Worm (Caenorhabditis elegans) whole organism, early embryonic: ENCODE data around the gene Y71H2B.8.
A peak's percentile ranks its signal among the peaks of the same experiment; 100 is the strongest.

Experiments
- B0310.2 ChIP-seq: sonication (generic microtip); optimal IDR thresholded peaks from 2 replicates; lab custom pipeline; 2016; ENCODE audit warnings: mild to moderate bottlenecking, missing genetic modification characterization, missing compliant biosample characterization
- F13C5.2 ChIP-seq: sonication (generic microtip); optimal IDR thresholded peaks from 2 replicates; lab custom pipeline; 2017; ENCODE audit warnings: mild to moderate bottlenecking, missing genetic modification characterization, inconsistent platforms, missing compliant biosample characterization
- aly-1 ChIP-seq: sonication (generic microtip); optimal IDR thresholded peaks from 2 replicates; lab custom pipeline; 2016; ENCODE audit warnings: missing genetic modification characterization, missing compliant biosample characterization
- ama-1 ChIP-seq: fragments of 150-350 bp; optimal IDR thresholded peaks from 2 replicates; lab custom pipeline; 2014
- ceh-13 ChIP-seq: fragments of 200-800 bp; sonication (Bioruptor generic); optimal IDR thresholded peaks from 2 replicates; lab custom pipeline; 2018; ENCODE audit warnings: mild to moderate bottlenecking, missing genetic modification characterization, missing compliant biosample characterization
- ceh-36 ChIP-seq: sonication (generic microtip); optimal IDR thresholded peaks from 2 replicates; lab custom pipeline; 2016; ENCODE audit warnings: missing genetic modification characterization, inconsistent platforms, missing compliant biosample characterization
- ets-7 ChIP-seq: sonication (generic microtip); optimal IDR thresholded peaks from 2 replicates; lab custom pipeline; 2016; ENCODE audit warnings: missing genotype, missing genetic modification characterization, missing compliant biosample characterization
- flt-1 ChIP-seq: fragments of 200-800 bp; sonication (Bioruptor generic); IDR thresholded peaks from 2 replicates; pipeline ENCODE4 v1.3.6; 2022; ENCODE audit warnings: missing genetic modification characterization, missing compliant biosample characterization
- hmbx-1 ChIP-seq: sonication (generic microtip); optimal IDR thresholded peaks from 2 replicates; lab custom pipeline; 2016; ENCODE audit warnings: mild to moderate bottlenecking, missing genetic modification characterization, missing compliant biosample characterization
- hmg-4 ChIP-seq: fragments of 200-800 bp; sonication (Bioruptor generic); optimal IDR thresholded peaks from 2 replicates; lab custom pipeline; 2018; ENCODE audit warnings: mild to moderate bottlenecking, missing genetic modification characterization, missing compliant biosample characterization
- hnd-1 ChIP-seq: sonication (generic microtip); optimal IDR thresholded peaks from 2 replicates; lab custom pipeline; 2016; ENCODE audit warnings: missing genetic modification characterization, missing compliant biosample characterization
- pes-1 ChIP-seq: fragments of 200-800 bp; sonication (Bioruptor generic); IDR thresholded peaks from 2 replicates; pipeline ENCODE4 v1.3.6; 2022; ENCODE audit warnings: missing genetic modification reagents, missing genetic modification characterization, missing compliant biosample characterization
- scrt-1 ChIP-seq: fragments of 200-800 bp; sonication (Bioruptor generic); IDR thresholded peaks from 2 replicates; pipeline ENCODE4 v1.3.6; 2022; ENCODE audit warnings: missing genetic modification characterization, missing compliant biosample characterization
- sea-1 ChIP-seq: fragments of 200-800 bp; sonication (Bioruptor generic); conservative IDR thresholded peaks from 2 replicates; pipeline ENCODE4 v1.3.6; 2022; ENCODE audit warnings: missing genetic modification characterization, missing compliant biosample characterization
- tbx-11 ChIP-seq: fragments of 200-800 bp; sonication (Bioruptor generic); IDR thresholded peaks from 2 replicates; pipeline ENCODE4 v1.3.6; 2022; ENCODE audit warnings: missing genetic modification characterization, missing compliant biosample characterization
- tbx-37 ChIP-seq: fragments of 200-800 bp; sonication (Bioruptor generic); conservative IDR thresholded peaks from 2 replicates; pipeline ENCODE4 v1.3.6; 2022; ENCODE audit warnings: missing genetic modification reagents, missing genetic modification characterization, missing compliant biosample characterization
- tra-4 ChIP-seq: sonication (generic microtip); optimal IDR thresholded peaks from 2 replicates; lab custom pipeline; 2017; ENCODE audit warnings: missing genetic modification characterization, missing compliant biosample characterization

Y71H2B.8 gene

DNA sequence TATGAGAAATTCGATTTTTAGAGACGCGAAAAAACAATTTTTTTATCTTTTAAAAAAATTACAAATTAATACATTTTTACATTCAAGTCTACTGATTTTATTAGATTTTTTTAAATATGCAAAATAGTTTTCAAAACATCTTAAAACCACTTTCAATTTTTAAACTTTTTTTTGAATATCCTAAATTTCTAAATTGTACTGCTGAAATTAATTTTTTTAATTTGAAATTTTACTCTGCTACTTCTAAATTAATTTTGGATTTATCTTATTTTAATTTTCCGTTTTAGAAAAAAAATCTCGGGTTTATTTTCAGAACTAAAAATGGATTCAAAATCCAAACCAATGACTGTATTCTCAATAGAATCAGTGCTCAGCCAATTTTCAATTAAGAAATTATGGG lies at the start of gene Y71H2B.8:
Gene Y71H2B.8 (plus strand): TSS at position 301 of the 400 bp plus-strand sequence.
- TF ChIP-seq ceh-36 (tag; lab: Kevin White, UChicago): no peak
- TF ChIP-seq B0310.2 (tag; lab: Kevin White, UChicago): no peak
- TF ChIP-seq tra-4 (tag; lab: Kevin White, UChicago): no peak
- TF ChIP-seq hnd-1 (tag; lab: Kevin White, UChicago): no peak
- TF ChIP-seq tbx-37 (GFP tag; lab: Robert Waterston, UW): no peak
- TF ChIP-seq ceh-13 (GFP tag; lab: Kevin White, UChicago): no peak
- no peak for TF ChIP-seq ets-7
- no peak for TF ChIP-seq F13C5.2 (tag; lab: Kevin White, UChicago)
- no peak for TF ChIP-seq tbx-11 (GFP tag; lab: Robert Waterston, UW)
- TF ChIP-seq ama-1 (lab: Kevin White, UChicago): no peak
- TF ChIP-seq scrt-1 (GFP tag; lab: Robert Waterston, UW): no peak
- no peak for TF ChIP-seq hmbx-1 (tag; lab: Kevin White, UChicago)
- TF ChIP-seq hmg-4 (GFP tag; lab: Kevin White, UChicago): no peak
- TF ChIP-seq flt-1 (GFP tag; lab: Robert Waterston, UW): no peak
- TF ChIP-seq aly-1 (tag; lab: Kevin White, UChicago): no peak
- TF ChIP-seq pes-1: no peak

DNA sequence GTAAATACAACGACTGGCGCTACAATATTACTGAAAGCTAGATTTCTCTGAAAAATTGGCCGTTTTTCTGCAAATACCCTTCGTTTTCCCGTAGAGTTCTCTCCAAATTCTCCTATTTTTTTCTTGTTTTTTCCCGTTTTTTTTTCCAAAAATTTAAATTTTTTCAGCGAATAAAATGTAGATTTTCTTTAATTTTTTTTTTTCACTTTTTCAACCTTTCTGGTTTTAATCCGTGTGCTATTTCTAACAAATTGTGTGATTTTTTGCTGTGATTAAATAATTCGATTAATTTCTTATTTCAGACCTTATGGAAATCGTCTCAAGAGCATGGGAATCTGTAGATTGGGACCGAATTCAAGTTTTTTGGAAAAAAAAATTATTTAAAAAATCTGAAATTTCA lies 48.8 kb upstream of the Y71H2B.8 start, which contains the start of gene cone-1:
Gene cone-1 (plus strand): TSS at position 301 of the 400 bp plus-strand sequence.
- no peak for TF ChIP-seq ets-7
- no peak for TF ChIP-seq tbx-37 (GFP tag; lab: Robert Waterston, UW)
- TF ChIP-seq hnd-1 (tag; lab: Kevin White, UChicago): no peak
- no peak for TF ChIP-seq ama-1 (lab: Kevin White, UChicago)
- TF ChIP-seq F13C5.2 (tag; lab: Kevin White, UChicago): no peak
- TF ChIP-seq ceh-13 (GFP tag; lab: Kevin White, UChicago): no peak
- no peak for TF ChIP-seq hmg-4 (GFP tag; lab: Kevin White, UChicago)
- no peak for TF ChIP-seq pes-1
- no peak for TF ChIP-seq scrt-1 (GFP tag; lab: Robert Waterston, UW)
- TF ChIP-seq B0310.2 (tag; lab: Kevin White, UChicago): no peak
- no peak for TF ChIP-seq tra-4 (tag; lab: Kevin White, UChicago)
- no peak for TF ChIP-seq sea-1 (GFP tag; lab: Robert Waterston, UW)
- no peak for TF ChIP-seq flt-1 (GFP tag; lab: Robert Waterston, UW)
- no peak for TF ChIP-seq hmbx-1 (tag; lab: Kevin White, UChicago)

DNA sequence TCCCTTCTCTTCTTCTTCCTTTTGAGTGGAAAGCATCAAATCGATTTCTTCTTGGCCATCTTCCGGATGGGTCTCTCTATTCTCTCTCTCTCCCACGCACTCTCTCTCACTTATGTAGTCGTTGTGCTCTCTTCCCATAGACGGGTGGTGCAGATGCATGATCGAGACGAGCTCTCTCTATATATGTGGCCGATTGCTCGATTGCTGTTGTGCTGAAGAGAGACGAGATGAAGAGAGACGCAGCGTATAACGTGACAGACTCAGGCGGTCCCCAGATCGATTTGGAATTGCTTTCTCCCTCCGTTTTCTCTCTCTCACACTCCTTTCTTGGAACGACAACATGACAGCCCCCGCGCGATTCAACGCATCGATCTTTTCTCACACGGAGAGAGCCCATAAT lies 46.4 kb upstream of the Y71H2B.8 start:
- peak; percentile 64 for TF ChIP-seq ets-7
- peak; percentile 26 for TF ChIP-seq ceh-36 (tag; lab: Kevin White, UChicago)
- 0 out of 2 replicates have a peak, but pooled peaks have one; percentile 6 for TF ChIP-seq sea-1 (GFP tag; lab: Robert Waterston, UW)
- TF ChIP-seq tbx-37 (GFP tag; lab: Robert Waterston, UW): no peak
- TF ChIP-seq tra-4 (tag; lab: Kevin White, UChicago): no peak
- TF ChIP-seq pes-1: no peak
- TF ChIP-seq tbx-11 (GFP tag; lab: Robert Waterston, UW): no peak
- no peak for TF ChIP-seq B0310.2 (tag; lab: Kevin White, UChicago)
- no peak for TF ChIP-seq scrt-1 (GFP tag; lab: Robert Waterston, UW)
- TF ChIP-seq flt-1 (GFP tag; lab: Robert Waterston, UW): no peak
- TF ChIP-seq hnd-1 (tag; lab: Kevin White, UChicago): no peak
- no peak for TF ChIP-seq aly-1 (tag; lab: Kevin White, UChicago)

DNA sequence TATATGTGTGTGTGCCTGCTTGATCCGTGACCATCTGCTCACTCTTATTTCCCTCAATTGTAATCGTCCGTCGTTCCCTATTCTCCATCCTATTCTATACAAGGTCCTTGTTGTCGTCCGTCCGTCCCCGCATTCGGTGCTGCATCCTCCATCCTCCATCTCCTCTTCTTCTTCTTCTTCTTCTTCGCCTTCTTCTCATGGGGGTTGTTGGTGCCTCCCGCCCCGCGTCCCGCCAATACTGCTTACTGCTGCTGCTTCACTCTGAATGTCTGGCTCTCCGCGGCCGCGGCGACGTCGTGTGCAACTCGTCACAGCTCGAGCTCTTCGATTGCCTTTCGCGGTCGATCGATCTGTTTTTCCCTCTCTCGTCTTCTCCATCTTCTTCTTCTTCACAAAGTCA lies 44.0 kb upstream of the Y71H2B.8 start:
- TF ChIP-seq aly-1 (tag; lab: Kevin White, UChicago): no peak
- TF ChIP-seq scrt-1 (GFP tag; lab: Robert Waterston, UW): no peak
- TF ChIP-seq pes-1: no peak
- TF ChIP-seq tbx-37 (GFP tag; lab: Robert Waterston, UW): no peak
- TF ChIP-seq tra-4 (tag; lab: Kevin White, UChicago): no peak
- TF ChIP-seq hmg-4 (GFP tag; lab: Kevin White, UChicago): no peak
- TF ChIP-seq hnd-1 (tag; lab: Kevin White, UChicago): no peak
- no peak for TF ChIP-seq sea-1 (GFP tag; lab: Robert Waterston, UW)
- TF ChIP-seq B0310.2 (tag; lab: Kevin White, UChicago): no peak
- no peak for TF ChIP-seq F13C5.2 (tag; lab: Kevin White, UChicago)
- TF ChIP-seq ceh-13 (GFP tag; lab: Kevin White, UChicago): no peak
- no peak for TF ChIP-seq tbx-11 (GFP tag; lab: Robert Waterston, UW)
- no peak for TF ChIP-seq ama-1 (lab: Kevin White, UChicago)
- no peak for TF ChIP-seq ets-7

DNA sequence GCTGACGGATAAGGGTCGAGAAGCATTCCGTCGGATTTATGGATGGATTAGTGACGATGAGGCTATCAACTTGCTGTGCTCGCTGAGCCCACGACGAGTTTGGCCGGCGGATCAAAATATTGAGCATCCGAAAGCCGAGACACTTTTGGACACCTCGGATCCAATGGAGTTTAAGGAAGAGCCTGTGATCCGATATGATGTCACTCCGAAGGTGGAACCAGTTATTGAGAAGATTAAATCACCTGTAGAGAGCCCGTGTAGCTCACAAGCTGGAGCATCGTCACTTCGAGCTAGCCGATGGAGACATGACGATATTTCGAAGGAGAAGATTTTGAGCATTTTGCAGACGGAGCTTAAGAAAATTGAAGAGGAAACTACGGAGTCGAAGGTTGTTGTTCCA lies 38.6 kb upstream of the Y71H2B.8 start:
- TF ChIP-seq tra-4 (tag; lab: Kevin White, UChicago): no peak
- no peak for TF ChIP-seq hmbx-1 (tag; lab: Kevin White, UChicago)
- no peak for TF ChIP-seq B0310.2 (tag; lab: Kevin White, UChicago)
- no peak for TF ChIP-seq ets-7
- no peak for TF ChIP-seq ama-1 (lab: Kevin White, UChicago)
- TF ChIP-seq tbx-11 (GFP tag; lab: Robert Waterston, UW): no peak
- TF ChIP-seq scrt-1 (GFP tag; lab: Robert Waterston, UW): no peak
- no peak for TF ChIP-seq sea-1 (GFP tag; lab: Robert Waterston, UW)
- TF ChIP-seq aly-1 (tag; lab: Kevin White, UChicago): no peak
- TF ChIP-seq tbx-37 (GFP tag; lab: Robert Waterston, UW): no peak
- TF ChIP-seq flt-1 (GFP tag; lab: Robert Waterston, UW): no peak
- TF ChIP-seq hnd-1 (tag; lab: Kevin White, UChicago): no peak

DNA sequence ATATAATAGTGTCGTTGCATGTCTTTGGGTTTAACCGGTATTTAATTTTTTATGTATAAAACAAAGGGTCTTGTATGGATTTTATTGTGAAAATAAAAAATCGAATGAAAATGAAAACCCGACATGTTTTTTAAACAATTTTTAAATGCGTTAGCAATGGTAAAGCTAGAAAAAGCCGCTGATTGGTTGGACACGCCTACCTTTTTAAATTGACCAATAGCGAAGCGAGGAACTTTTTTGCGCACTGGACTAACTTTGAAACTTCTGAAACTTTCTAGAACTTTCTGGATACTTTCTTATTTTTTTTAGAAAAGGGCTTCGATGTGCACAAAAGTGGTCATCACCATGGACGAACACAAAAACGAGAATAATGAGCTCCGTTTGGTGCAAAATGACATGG lies 32.8 kb upstream of the Y71H2B.8 start:
- no peak for TF ChIP-seq ceh-36 (tag; lab: Kevin White, UChicago)
- TF ChIP-seq sea-1 (GFP tag; lab: Robert Waterston, UW): no peak
- TF ChIP-seq ceh-13 (GFP tag; lab: Kevin White, UChicago): no peak
- TF ChIP-seq hmbx-1 (tag; lab: Kevin White, UChicago): no peak
- no peak for TF ChIP-seq aly-1 (tag; lab: Kevin White, UChicago)
- no peak for TF ChIP-seq hnd-1 (tag; lab: Kevin White, UChicago)
- TF ChIP-seq scrt-1 (GFP tag; lab: Robert Waterston, UW): no peak
- TF ChIP-seq tra-4 (tag; lab: Kevin White, UChicago): no peak
- TF ChIP-seq hmg-4 (GFP tag; lab: Kevin White, UChicago): no peak
- no peak for TF ChIP-seq ama-1 (lab: Kevin White, UChicago)
